Fruit fly (Drosophila melanogaster): ENCODE results near the gene CG14990.

CG14990 gene

dm6 chr3L:4138804-4139521 is 46.0 kb downstream of the CG14990 start, which contains the start of the genes Rop and Ras64B (continued):
- peak; percentile 68 for TF ChIP-seq HLH4C (GFP tag; IDR thresholded peaks at IDR 0.05; ENCODE audit: partially characterized antibody)
- TF ChIP-seq CG34376 (GFP tag; optimal IDR thresholded peaks at IDR 0.05) = peak; percentile 65
- peak; percentile 94 for TF ChIP-seq amos (GFP tag; IDR thresholded peaks at IDR 0.05; ENCODE audit: partially characterized antibody)
- TF ChIP-seq stc (GFP tag; IDR thresholded peaks at IDR 0.05) = no peak
- no peak for TF ChIP-seq Sox102F (GFP tag; optimal IDR thresholded peaks at IDR 0.05)
- no peak for TF ChIP-seq wdn (GFP tag; IDR thresholded peaks at IDR 0.05)
- TF ChIP-seq CG10543 (GFP tag; optimal IDR thresholded peaks at IDR 0.05) = peak; percentile 63
- TF ChIP-seq CG3847 (GFP tag; IDR thresholded peaks at IDR 0.05) = peak; percentile 48
- TF ChIP-seq gce (GFP tag; IDR thresholded peaks at IDR 0.05) = no peak; the same call in 2 of the 3 replicates
- TF ChIP-seq crol (GFP tag; IDR thresholded peaks at IDR 0.05) = peak; percentile 96
- TF ChIP-seq CG2116 (GFP tag; optimal IDR thresholded peaks at IDR 0.05) = peak; percentile 58
- TF ChIP-seq ranshi (GFP tag; IDR thresholded peaks at IDR 0.05) = no peak
- TF ChIP-seq CG32772 (GFP tag; IDR thresholded peaks at IDR 0.05) = no peak; the same call in 1 of the 2 replicates
- peak; percentile 38 for TF ChIP-seq grau (tag; optimal IDR thresholded peaks at IDR 0.05)
- TF ChIP-seq Ravus (GFP tag; IDR thresholded peaks at IDR 0.05) = no peak
- no peak for TF ChIP-seq CG9876 (GFP tag; optimal IDR thresholded peaks at IDR 0.05)
- peak; percentile 46 for TF ChIP-seq CG3163 (GFP tag; optimal IDR thresholded peaks at IDR 0.05)
- no peak for TF ChIP-seq gsb (GFP tag; IDR thresholded peaks at IDR 0.05)
- TF ChIP-seq CG17829 (tag; optimal IDR thresholded peaks at IDR 0.05) = peak; percentile 56
- TF ChIP-seq CG1602 (GFP tag; optimal IDR thresholded peaks at IDR 0.05) = no peak
- TF ChIP-seq vnd (GFP tag; IDR thresholded peaks at IDR 0.05; ENCODE audit: partially characterized antibody) = peak; percentile 63; the same call in 2 of the 3 replicates
- TF ChIP-seq cad (GFP tag; optimal IDR thresholded peaks at IDR 0.05) = no peak
- TF ChIP-seq HmgZ (tag; optimal IDR thresholded peaks at IDR 0.05) = peak; percentile 89
- TF ChIP-seq CG14860 (GFP tag; IDR thresholded peaks at IDR 0.05; ENCODE audit: partially characterized antibody) = peak; percentile 42; the same call in 1 of the 3 replicates
- no peak for TF ChIP-seq grn (GFP tag; optimal IDR thresholded peaks at IDR 0.05)
- TF ChIP-seq Eip74EF (GFP tag; optimal IDR thresholded peaks at IDR 0.05) = peak in 1 of 2 experiments; percentile 15
- no peak for TF ChIP-seq E2f1 (GFP tag; IDR thresholded peaks at IDR 0.05)
- TF ChIP-seq Poxn (GFP tag; IDR thresholded peaks at IDR 0.05) = no peak
- no peak for TF ChIP-seq Mes4 (GFP tag; optimal IDR thresholded peaks at IDR 0.05)
- TF ChIP-seq CG4360 (GFP tag; IDR thresholded peaks at IDR 0.05) = no peak
- TF ChIP-seq CG6791 (GFP tag; IDR thresholded peaks at IDR 0.05; ENCODE audit: partially characterized antibody) = peak; percentile 85
- TF ChIP-seq sug (tag; optimal IDR thresholded peaks at IDR 0.05) = peak; percentile 49
- TF ChIP-seq Ets97D (GFP tag; optimal IDR thresholded peaks at IDR 0.05) = peak; percentile 82
- TF ChIP-seq Rx (GFP tag; IDR thresholded peaks at IDR 0.05) = no peak
- TF ChIP-seq fu2 (GFP tag; optimal IDR thresholded peaks at IDR 0.05) = no peak
- peak; percentile 1 for TF ChIP-seq CG7271 (tag; optimal IDR thresholded peaks at IDR 0.05)
- peak; percentile 40 for TF ChIP-seq caup (GFP tag; optimal IDR thresholded peaks at IDR 0.05; ENCODE audit: severe bottlenecking)
- TF ChIP-seq luna (GFP tag; optimal IDR thresholded peaks at IDR 0.05) = peak; percentile 32
- no peak for TF ChIP-seq Optix (GFP tag; IDR thresholded peaks at IDR 0.05)
- no peak for TF ChIP-seq CG18599 (GFP tag; optimal IDR thresholded peaks at IDR 0.05)
- TF ChIP-seq CG12104 (GFP tag; optimal IDR thresholded peaks at IDR 0.05) = no peak
- no peak for TF ChIP-seq tx (GFP tag; optimal IDR thresholded peaks at IDR 0.05)
- peak; percentile 96 for TF ChIP-seq ftz-f1 (GFP tag; optimal IDR thresholded peaks at IDR 0.05)
- peak; percentile 32 for TF ChIP-seq HLH54F (GFP tag; optimal IDR thresholded peaks at IDR 0.05)
- TF ChIP-seq MESR4 (GFP tag; optimal IDR thresholded peaks at IDR 0.05) = peak; percentile 99
- TF ChIP-seq CG4328 (GFP tag; optimal IDR thresholded peaks at IDR 0.05) = no peak
- no peak for TF ChIP-seq jing (GFP tag; optimal IDR thresholded peaks at IDR 0.05)
- TF ChIP-seq CG8765 (GFP tag; IDR thresholded peaks at IDR 0.05) = no peak
- no peak for TF ChIP-seq Neu2 (GFP tag; optimal IDR thresholded peaks at IDR 0.05; ENCODE audit: borderline replicate concordance)
- TF ChIP-seq zfh2 (GFP tag; optimal IDR thresholded peaks at IDR 0.05) = peak; percentile 1

Data from whole organism, embryonic.